Worm (Caenorhabditis elegans): ENCODE measurements around the gene cylc-1.

ce11 chrIV:5210606-5211005 lies 15.0 kb downstream of the cylc-1 start:
- TF ChIP-seq R02D3.7 (tag; optimal IDR thresholded peaks at IDR 0.05) = no peak
- no peak for TF ChIP-seq snpc-4 (tag; optimal IDR thresholded peaks at IDR 0.05)

Measured in whole organism, L3 larva.